Fruit fly (Drosophila melanogaster) whole organism, embryonic: ENCODE results near the gene trbl.
A peak's percentile ranks its signal among the peaks of the same experiment; 100 is the strongest.

Experiments
- Aef1 ChIP-seq: fragments of 200-800 bp; sonication (Bioruptor generic); IDR thresholded peaks from 3 replicates; pipeline ENCODE4 v1.3.6; 2022; ENCODE audit warnings: missing biosample characterization, missing genetic modification characterization
- CG10274 ChIP-seq: fragments of 200-800 bp; sonication (Bioruptor generic); optimal IDR thresholded peaks from 3 replicates; lab custom pipeline; 2017; ENCODE audit warnings: missing biosample characterization, mild to moderate bottlenecking, missing genetic modification characterization
- CG10959 ChIP-seq: fragments of 200-800 bp; sonication (Bioruptor generic); IDR thresholded peaks from 2 replicates; pipeline ENCODE4 v1.3.6; 2022; ENCODE audit warnings: missing biosample characterization, missing genetic modification characterization
- CG12219 ChIP-seq: fragments of 200-800 bp; sonication (Bioruptor generic); optimal IDR thresholded peaks from 3 replicates; lab custom pipeline; 2018; ENCODE audit warnings: missing biosample characterization, mild to moderate bottlenecking, missing genetic modification characterization
- CG13624 ChIP-seq: fragments of 200-800 bp; sonication (Bioruptor generic); optimal IDR thresholded peaks from 2 replicates; lab custom pipeline; 2016; ENCODE audit warnings: missing biosample characterization, missing genetic modification characterization
- CG16863 ChIP-seq: fragments of 200-800 bp; sonication (Bioruptor generic); optimal IDR thresholded peaks from 3 replicates; lab custom pipeline; 2016; ENCODE audit warnings: missing biosample characterization, missing genetic modification characterization
- CG18011 ChIP-seq: fragments of 200-800 bp; sonication (Bioruptor generic); optimal IDR thresholded peaks from 2 replicates; lab custom pipeline; 2017; ENCODE audit warnings: missing biosample characterization, missing genetic modification characterization, mild to moderate bottlenecking, moderate library complexity, missing genotype
- CG2712 ChIP-seq: fragments of 200-800 bp; optimal IDR thresholded peaks from 3 replicates; lab custom pipeline; 2019; ENCODE audit warnings: missing biosample characterization, mild to moderate bottlenecking, missing genetic modification characterization, moderate library complexity
- CG5180 ChIP-seq: fragments of 200-800 bp; sonication (Bioruptor generic); optimal IDR thresholded peaks from 3 replicates; lab custom pipeline; 2017; ENCODE audit warnings: missing biosample characterization, missing genetic modification characterization, mild to moderate bottlenecking, moderate library complexity, missing genetic modification reagents
- CG7556 ChIP-seq: fragments of 200-800 bp; sonication (Bioruptor generic); optimal IDR thresholded peaks from 2 replicates; lab custom pipeline; 2017; ENCODE audit warnings: missing biosample characterization, mild to moderate bottlenecking, missing genetic modification characterization
- CG8388 ChIP-seq: fragments of 200-800 bp; sonication (Bioruptor generic); optimal IDR thresholded peaks from 2 replicates; lab custom pipeline; 2019; ENCODE audit warnings: missing biosample characterization, mild to moderate bottlenecking, missing genetic modification characterization, moderate library complexity
- D ChIP-seq, 2 experiments: fragments of 200-800 bp in 1 of 2; fragments of >200 bp in 1 of 2; sonication (Bioruptor generic) in 1 of 2; optimal IDR thresholded peaks; 2 replicates in 1 of 2; 3 replicates in 1 of 2; lab custom pipeline; 2017; ENCODE audit warnings: mild to moderate bottlenecking in 1 of 2, missing biosample characterization in 1 of 2, missing genetic modification characterization in 1 of 2, missing genetic modification reagents in 1 of 2
- Fer1 ChIP-seq: fragments of 200-800 bp; sonication (Bioruptor generic); optimal IDR thresholded peaks from 2 replicates; lab custom pipeline; 2017; ENCODE audit warnings: missing biosample characterization, mild to moderate bottlenecking, missing genetic modification characterization
- GATAe ChIP-seq: fragments of 200-800 bp; sonication (Bioruptor generic); conservative IDR thresholded peaks from 2 replicates; pipeline ENCODE4 v1.3.6; 2022; ENCODE audit warnings: missing biosample characterization, missing genetic modification characterization
- H15 ChIP-seq: fragments of 200-800 bp; sonication (Bioruptor generic); IDR thresholded peaks from 3 replicates; pipeline ENCODE4 v1.3.6; 2022; ENCODE audit warnings: missing biosample characterization, missing genetic modification characterization
- HHEX ChIP-seq: fragments of 200-800 bp; sonication (Bioruptor generic); optimal IDR thresholded peaks from 3 replicates; lab custom pipeline; 2017; ENCODE audit warnings: missing biosample characterization, mild to moderate bottlenecking, missing genetic modification characterization, missing genetic modification reagents
- Lpt ChIP-seq: fragments of >200 bp; optimal IDR thresholded peaks from 2 replicates; lab custom pipeline; 2018; ENCODE audit warnings: missing biosample characterization, missing genetic modification characterization
- Myb ChIP-seq: fragments of 200-800 bp; sonication (Bioruptor generic); optimal IDR thresholded peaks from 2 replicates; lab custom pipeline; 2016; ENCODE audit warnings: missing biosample characterization, missing genetic modification characterization
- NK7.1 ChIP-seq: fragments of 200-800 bp; sonication (Bioruptor generic); optimal IDR thresholded peaks from 3 replicates; lab custom pipeline; 2016; ENCODE audit warnings: missing biosample characterization, missing genetic modification characterization
- Nf-YB ChIP-seq: fragments of 200-800 bp; sonication (Bioruptor generic); optimal IDR thresholded peaks from 3 replicates; lab custom pipeline; 2019; ENCODE audit warnings: missing biosample characterization, mild to moderate bottlenecking, missing genetic modification characterization, moderate library complexity
- PHDP ChIP-seq: fragments of 200-800 bp; sonication (Bioruptor generic); optimal IDR thresholded peaks from 3 replicates; lab custom pipeline; 2018; ENCODE audit warnings: missing biosample characterization, mild to moderate bottlenecking, missing genetic modification characterization, moderate library complexity
- Six4 ChIP-seq: fragments of 200-800 bp; sonication (Bioruptor generic); optimal IDR thresholded peaks from 2 replicates; lab custom pipeline; 2016; ENCODE audit warnings: missing biosample characterization, missing genetic modification characterization
- ara ChIP-seq: fragments of 200-800 bp; sonication (Bioruptor generic); IDR thresholded peaks from 2 replicates; pipeline ENCODE4 v1.3.6; 2022; ENCODE audit warnings: missing biosample characterization, missing genetic modification characterization
- ase ChIP-seq: fragments of 200-800 bp; sonication (Bioruptor generic); IDR thresholded peaks from 3 replicates; pipeline ENCODE4 v1.3.6; 2022; ENCODE audit warnings: missing biosample characterization, missing genetic modification characterization
- bbx ChIP-seq: fragments of 200-800 bp; sonication (Bioruptor generic); IDR thresholded peaks from 2 replicates; pipeline ENCODE4 v1.3.6; 2022; ENCODE audit warnings: missing biosample characterization, missing genetic modification characterization; ENCODE audit not compliant: partially characterized antibody
- cato ChIP-seq: fragments of 200-800 bp; sonication (Bioruptor generic); optimal IDR thresholded peaks from 2 replicates; lab custom pipeline; 2016; ENCODE audit warnings: missing biosample characterization, missing genetic modification characterization, borderline replicate concordance
- cwo ChIP-seq: fragments of 200-800 bp; sonication (Bioruptor generic); optimal IDR thresholded peaks from 3 replicates; lab custom pipeline; 2017; ENCODE audit warnings: missing biosample characterization, missing genetic modification characterization, mild to moderate bottlenecking, moderate library complexity, missing genetic modification reagents
- danr ChIP-seq: fragments of 200-800 bp; sonication (Bioruptor generic); IDR thresholded peaks from 2 replicates; pipeline ENCODE4 v1.3.6; 2022; ENCODE audit warnings: missing biosample characterization, missing genetic modification characterization
- dysf ChIP-seq: fragments of 200-800 bp; sonication (Bioruptor generic); IDR thresholded peaks from 3 replicates; pipeline ENCODE4 v1.3.6; 2022; ENCODE audit warnings: missing biosample characterization, missing genetic modification characterization
- emc ChIP-seq: fragments of 200-800 bp; sonication (Bioruptor generic); optimal IDR thresholded peaks from 2 replicates; lab custom pipeline; 2016; ENCODE audit warnings: missing biosample characterization, missing genetic modification characterization
- fd102C ChIP-seq: fragments of 200-800 bp; sonication (Bioruptor generic); optimal IDR thresholded peaks from 2 replicates; lab custom pipeline; 2018; ENCODE audit warnings: missing biosample characterization, mild to moderate bottlenecking, missing genetic modification characterization, moderate library complexity
- hb ChIP-seq: fragments of 200-800 bp; sonication (Bioruptor generic); IDR thresholded peaks from 3 replicates; pipeline ENCODE4 v1.3.6; 2022; ENCODE audit warnings: missing biosample characterization, missing genetic modification characterization; ENCODE audit not compliant: partially characterized antibody
- her ChIP-seq: fragments of 200-800 bp; sonication (Bioruptor generic); optimal IDR thresholded peaks from 2 replicates; lab custom pipeline; 2016; ENCODE audit warnings: missing biosample characterization, missing genetic modification characterization
- ind ChIP-seq: fragments of 200-800 bp; sonication (Bioruptor generic); optimal IDR thresholded peaks from 3 replicates; lab custom pipeline; 2016; ENCODE audit warnings: missing biosample characterization, missing genetic modification characterization
- jumu ChIP-seq: fragments of 200-800 bp; sonication (Bioruptor generic); optimal IDR thresholded peaks from 3 replicates; lab custom pipeline; 2016; ENCODE audit warnings: missing biosample characterization, missing genetic modification characterization
- ken ChIP-seq: fragments of 200-800 bp; sonication (Bioruptor generic); IDR thresholded peaks from 3 replicates; pipeline ENCODE4 v1.3.6; 2022; ENCODE audit warnings: missing biosample characterization, missing genetic modification characterization
- lola ChIP-seq, 3 experiments: fragments of >200 bp in 2 of 3; fragments of 200-800 bp in 1 of 3; sonication (Bioruptor generic) in 1 of 3; optimal IDR thresholded peaks; 2 replicates each; lab custom pipeline; 2017 to 2019; ENCODE audit warnings: missing biosample characterization in 3 of 3, missing genetic modification characterization in 3 of 3, mild to moderate bottlenecking in 1 of 3, moderate library complexity in 1 of 3
- lov ChIP-seq, 2 experiments: fragments of 200-800 bp in 1 of 2; fragments of >200 bp in 1 of 2; sonication (Bioruptor generic) in 1 of 2; IDR thresholded peaks in 1 of 2; optimal IDR thresholded peaks in 1 of 2; 2 replicates in 1 of 2; 3 replicates in 1 of 2; pipeline versions ENCODE4 v1.3.6 to Lab custom; 2017 to 2022; ENCODE audit warnings: missing biosample characterization in 1 of 2, missing genetic modification characterization in 1 of 2
- mirr ChIP-seq: fragments of 200-800 bp; sonication (Bioruptor generic); optimal IDR thresholded peaks from 3 replicates; lab custom pipeline; 2018; ENCODE audit warnings: missing biosample characterization, mild to moderate bottlenecking, missing genetic modification characterization
- nau ChIP-seq: fragments of 200-800 bp; sonication (Bioruptor generic); optimal IDR thresholded peaks from 3 replicates; lab custom pipeline; 2017; ENCODE audit warnings: missing biosample characterization, mild to moderate bottlenecking, missing genetic modification characterization, missing genetic modification reagents
- onecut ChIP-seq: fragments of 200-800 bp; sonication (Bioruptor generic); IDR thresholded peaks from 2 replicates; pipeline ENCODE4 v1.3.6; 2022; ENCODE audit warnings: missing biosample characterization, missing genetic modification characterization
- slbo ChIP-seq: fragments of 200-800 bp; sonication (Bioruptor generic); IDR thresholded peaks from 2 replicates; pipeline ENCODE4 v1.3.6; 2022; ENCODE audit warnings: missing biosample characterization, missing genetic modification characterization
- sna ChIP-seq: fragments of 200-800 bp; sonication (Bioruptor generic); IDR thresholded peaks from 2 replicates; pipeline ENCODE4 v1.3.6; 2022; ENCODE audit warnings: missing biosample characterization, missing genetic modification characterization; ENCODE audit not compliant: partially characterized antibody
- sob ChIP-seq: fragments of 200-800 bp; sonication (Bioruptor generic); IDR thresholded peaks from 2 replicates; pipeline ENCODE4 v1.3.6; 2022; ENCODE audit warnings: missing biosample characterization, missing genetic modification characterization
- sr ChIP-seq: fragments of 200-800 bp; sonication (Bioruptor generic); IDR thresholded peaks from 3 replicates; pipeline ENCODE4 v1.3.6; 2022; ENCODE audit warnings: missing biosample characterization, missing genetic modification characterization
- usp ChIP-seq: fragments of >200 bp; optimal IDR thresholded peaks from 2 replicates; lab custom pipeline; 2017; ENCODE audit warnings: missing biosample characterization, missing genetic modification characterization
- vfl ChIP-seq: fragments of 200-800 bp; sonication (Bioruptor generic); optimal IDR thresholded peaks from 2 replicates; lab custom pipeline; 2016; ENCODE audit warnings: missing biosample characterization, missing genetic modification characterization
- zfh2 ChIP-seq: fragments of 200-800 bp; sonication (Bioruptor generic); optimal IDR thresholded peaks from 2 replicates; lab custom pipeline; 2016; ENCODE audit warnings: missing biosample characterization, missing genetic modification characterization

The trbl gene

DNA sequence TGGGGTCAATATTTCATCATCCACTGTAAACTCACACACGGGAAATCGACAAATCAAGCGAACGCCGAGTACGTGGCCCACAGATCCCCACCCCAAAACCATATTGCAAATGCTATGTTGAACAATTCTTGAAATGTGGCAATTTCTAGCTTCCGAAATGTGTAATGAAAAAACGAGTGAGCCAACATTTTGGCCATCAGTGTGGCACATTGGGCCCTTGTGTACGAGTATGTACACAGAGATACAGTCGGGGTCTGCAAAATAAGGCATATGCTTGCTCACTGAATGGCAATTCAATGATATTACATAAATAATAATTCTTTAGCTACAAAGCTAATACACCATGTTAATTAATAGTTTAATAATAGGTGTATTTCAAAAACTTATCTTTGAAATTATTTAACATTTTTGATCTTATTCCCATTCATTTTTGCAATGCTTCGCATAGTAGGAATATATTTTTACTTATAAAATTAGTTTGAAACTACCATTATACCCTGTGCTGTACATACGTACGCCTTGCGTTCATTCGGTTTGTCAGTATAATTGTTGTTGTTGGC, 1.8 kb downstream of the trbl start (continued):
- peak; percentile 71 for TF ChIP-seq ara (GFP tag; lab: Robert Waterston, UW)
- peak; percentile 41 for TF ChIP-seq emc (GFP tag; lab: Kevin White, UChicago)
- TF ChIP-seq CG2712 (tag; lab: Kevin White, UChicago): peak; percentile 90
- TF ChIP-seq Six4 (GFP tag; lab: Kevin White, UChicago): peak; percentile 80
- TF ChIP-seq Nf-YB (GFP tag; lab: Kevin White, UChicago): peak; percentile 73
- peak; percentile 58 for TF ChIP-seq cato (GFP tag; lab: Kevin White, UChicago)
- peak; percentile 89 for TF ChIP-seq HHEX (GFP tag; lab: Kevin White, UChicago)
- TF ChIP-seq lola (GFP tag; optimal IDR thresholded peaks at IDR 0.05; lab: Kevin White, UChicago): peak in 1 of 3 experiments; percentile 81
- TF ChIP-seq CG7556: peak; percentile 89
- peak; percentile 63 for TF ChIP-seq NK7.1
- no peak for TF ChIP-seq sna (GFP tag; lab: Robert Waterston, UW)
- peak; percentile 44; the same call in 1 of the 2 replicates for TF ChIP-seq CG10959 (GFP tag; lab: Robert Waterston, UW)
- no peak for TF ChIP-seq hb
- no peak for TF ChIP-seq Lpt (GFP tag; lab: Kevin White, UChicago)
- TF ChIP-seq onecut: peak; percentile 79
- TF ChIP-seq mirr (GFP tag; lab: Kevin White, UChicago): peak; percentile 51
- peak; percentile 61 for TF ChIP-seq Myb (GFP tag; lab: Kevin White, UChicago)
- peak; percentile 80 for TF ChIP-seq CG5180 (GFP tag; lab: Kevin White, UChicago)
- TF ChIP-seq CG16863 (GFP tag; lab: Kevin White, UChicago): peak; percentile 80
- TF ChIP-seq fd102C (GFP tag; lab: Kevin White, UChicago): no peak
- TF ChIP-seq dysf (GFP tag; lab: Robert Waterston, UW): peak; percentile 92
- TF ChIP-seq sob (GFP tag; lab: Robert Waterston, UW): peak; percentile 86
- TF ChIP-seq sr (GFP tag; lab: Robert Waterston, UW): 0 out of 3 replicates have a peak, but pooled peaks have one; percentile 41
- TF ChIP-seq her (GFP tag; lab: Kevin White, UChicago): peak; percentile 77
- peak; percentile 92 for TF ChIP-seq PHDP (tag; lab: Kevin White, UChicago)
- peak; percentile 77 for TF ChIP-seq Aef1
- peak; percentile 74 for TF ChIP-seq CG12219 (GFP tag; lab: Kevin White, UChicago)
- no peak for TF ChIP-seq bbx
- TF ChIP-seq D (optimal IDR thresholded peaks at IDR 0.05; lab: Kevin White, UChicago): no peak
- peak; percentile 81 for TF ChIP-seq D (GFP tag; optimal IDR thresholded peaks at IDR 0.05; lab: Kevin White, UChicago)
- TF ChIP-seq CG18011 (GFP tag; lab: Kevin White, UChicago): peak; percentile 65
- no peak for TF ChIP-seq usp (GFP tag; lab: Kevin White, UChicago)
- TF ChIP-seq cwo (GFP tag; lab: Kevin White, UChicago): peak; percentile 85
- TF ChIP-seq GATAe (GFP tag; lab: Robert Waterston, UW): peak; percentile 57; the same call in 1 of the 2 replicates
- TF ChIP-seq ase (GFP tag; lab: Robert Waterston, UW): peak; percentile 76; the same call in 2 of the 3 replicates
- peak; percentile 77 for TF ChIP-seq CG13624
- peak; percentile 88 for TF ChIP-seq ind (GFP tag; lab: Kevin White, UChicago)
- TF ChIP-seq CG10274 (GFP tag; lab: Kevin White, UChicago): peak; percentile 49
- TF ChIP-seq H15 (GFP tag; lab: Robert Waterston, UW): peak; percentile 77
- peak; percentile 62 for TF ChIP-seq danr
- TF ChIP-seq ken (GFP tag; lab: Robert Waterston, UW): peak; percentile 56; the same call in 1 of the 3 replicates
- peak; percentile 88 for TF ChIP-seq Fer1 (GFP tag; lab: Kevin White, UChicago)
- peak; percentile 78 for TF ChIP-seq vfl
- TF ChIP-seq lov (optimal IDR thresholded peaks at IDR 0.05; lab: Kevin White, UChicago): no peak
- TF ChIP-seq lov (GFP tag; IDR thresholded peaks at IDR 0.05; lab: Robert Waterston, UW): no peak
- peak; percentile 82 for TF ChIP-seq CG8388 (GFP tag; lab: Kevin White, UChicago)
- TF ChIP-seq jumu (GFP tag; lab: Kevin White, UChicago): peak; percentile 52
- TF ChIP-seq nau (GFP tag; lab: Kevin White, UChicago): peak; percentile 80
- TF ChIP-seq zfh2 (GFP tag; lab: Kevin White, UChicago): peak; percentile 85
- TF ChIP-seq slbo (GFP tag; lab: Robert Waterston, UW): peak; percentile 94
